Worm (Caenorhabditis elegans): ENCODE measurements around the gene ssp-32.

Gene ssp-32

ce11 chrIV:9895088-9895487, at the start of gene ssp-32:
TSS of gene ssp-32 (plus strand) at chrIV:9895388.
- TF ChIP-seq pat-9 (tag; optimal IDR thresholded peaks at IDR 0.05) = no peak
- no peak for TF ChIP-seq odd-2 (tag; optimal IDR thresholded peaks at IDR 0.05)
- TF ChIP-seq pros-1 (tag; optimal IDR thresholded peaks at IDR 0.05) = no peak

DNA sequence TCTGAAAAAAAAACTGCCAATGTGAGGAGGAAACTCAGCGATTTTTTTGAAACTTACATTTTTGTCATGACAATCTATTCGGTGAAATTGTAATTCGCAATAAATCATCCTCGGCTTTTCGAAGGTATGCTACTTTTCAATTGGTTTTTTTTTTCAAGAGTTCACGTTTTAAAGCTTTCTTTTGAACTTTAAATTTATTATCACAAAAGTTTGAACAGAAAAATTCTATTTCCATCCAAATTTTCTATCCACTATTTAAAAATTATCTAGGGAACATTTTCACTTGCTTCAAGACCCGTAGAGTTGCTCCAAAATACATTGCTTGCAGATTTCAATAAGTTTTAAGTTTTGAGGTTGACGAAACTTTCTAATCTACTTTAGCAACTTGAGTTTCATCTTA, 48.6 kb upstream of the ssp-32 start, which contains the start of gene K07F5.6:
Gene K07F5.6, minus strand, starts transcription at position 101 of the 400 bp plus-strand sequence.
- TF ChIP-seq rnt-1 (tag; optimal IDR thresholded peaks at IDR 0.05) = no peak
- no peak for TF ChIP-seq ref-2 (tag; optimal IDR thresholded peaks at IDR 0.05)
- no peak for TF ChIP-seq npax-4 (tag; optimal IDR thresholded peaks at IDR 0.05)
- no peak for TF ChIP-seq unc-55 (GFP tag; optimal IDR thresholded peaks at IDR 0.05)
- TF ChIP-seq ceh-14 (tag; optimal IDR thresholded peaks at IDR 0.05) = no peak
- TF ChIP-seq mec-3 (tag; optimal IDR thresholded peaks at IDR 0.05; ENCODE audit: borderline replicate concordance) = no peak
- no peak for TF ChIP-seq hlh-8 (tag; optimal IDR thresholded peaks at IDR 0.05)
- no peak for TF ChIP-seq K02D7.2 (tag; optimal IDR thresholded peaks at IDR 0.05)
- no peak for TF ChIP-seq Y22D7AL.16 (tag; optimal IDR thresholded peaks at IDR 0.05)
- TF ChIP-seq odd-2 (tag; optimal IDR thresholded peaks at IDR 0.05) = no peak
- TF ChIP-seq tbx-2 (tag; optimal IDR thresholded peaks at IDR 0.05) = no peak
- TF ChIP-seq pha-2 (tag; optimal IDR thresholded peaks at IDR 0.05) = no peak
- TF ChIP-seq ceh-24 (tag; optimal IDR thresholded peaks at IDR 0.05) = no peak
- TF ChIP-seq ceh-9 (tag; optimal IDR thresholded peaks at IDR 0.05) = no peak
- no peak for TF ChIP-seq sox-4 (tag; optimal IDR thresholded peaks at IDR 0.05)
- TF ChIP-seq pros-1 (tag; optimal IDR thresholded peaks at IDR 0.05) = no peak
- no peak for TF ChIP-seq pax-1 (tag; optimal IDR thresholded peaks at IDR 0.05)
- TF ChIP-seq madf-2 (tag; optimal IDR thresholded peaks at IDR 0.05) = no peak

DNA sequence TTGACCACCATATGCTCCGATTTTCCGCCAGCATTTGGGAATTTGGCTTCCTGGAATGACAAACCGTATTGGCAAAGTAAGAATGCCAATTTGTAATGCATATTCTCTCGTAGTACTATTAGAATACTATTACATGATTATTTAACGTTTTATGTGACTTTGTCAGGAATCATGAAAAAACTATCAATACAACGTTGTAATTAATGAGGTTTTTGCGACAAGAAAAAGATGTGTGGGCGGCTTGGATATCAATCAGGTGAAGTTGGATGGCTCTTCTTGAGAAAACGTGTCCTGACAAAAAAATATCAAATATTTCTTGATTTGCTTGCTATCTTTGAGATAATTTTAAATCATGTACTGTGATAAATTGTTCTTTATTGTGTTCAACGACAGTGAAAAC, 47.1 kb upstream of the ssp-32 start, which contains the start of gene K07F5.7:
Gene K07F5.7, minus strand, starts transcription at position 101 of the 400 bp plus-strand sequence.
- no peak for TF ChIP-seq nhr-232 (tag; optimal IDR thresholded peaks at IDR 0.05)
- TF ChIP-seq ceh-9 (tag; optimal IDR thresholded peaks at IDR 0.05) = no peak
- TF ChIP-seq lin-11 (tag; optimal IDR thresholded peaks at IDR 0.05) = no peak
- no peak for TF ChIP-seq K09A11.1 (tag; optimal IDR thresholded peaks at IDR 0.05; ENCODE audit: insufficient read depth)
- no peak for TF ChIP-seq C08G9.2 (tag; optimal IDR thresholded peaks at IDR 0.05)
- no peak for TF ChIP-seq hlh-6 (tag; optimal IDR thresholded peaks at IDR 0.05)
- no peak for TF ChIP-seq ceh-31 (tag; optimal IDR thresholded peaks at IDR 0.05)
- no peak for TF ChIP-seq unc-86 (tag; optimal IDR thresholded peaks at IDR 0.05)
- TF ChIP-seq zip-5 (tag; optimal IDR thresholded peaks at IDR 0.05) = no peak
- no peak for TF ChIP-seq nfya-1 (tag; optimal IDR thresholded peaks at IDR 0.05)
- no peak for TF ChIP-seq fax-1 (tag; optimal IDR thresholded peaks at IDR 0.05)
- no peak for TF ChIP-seq ceh-30 (tag; optimal IDR thresholded peaks at IDR 0.05)
- no peak for TF ChIP-seq fkh-6 (tag; optimal IDR thresholded peaks at IDR 0.05)

DNA sequence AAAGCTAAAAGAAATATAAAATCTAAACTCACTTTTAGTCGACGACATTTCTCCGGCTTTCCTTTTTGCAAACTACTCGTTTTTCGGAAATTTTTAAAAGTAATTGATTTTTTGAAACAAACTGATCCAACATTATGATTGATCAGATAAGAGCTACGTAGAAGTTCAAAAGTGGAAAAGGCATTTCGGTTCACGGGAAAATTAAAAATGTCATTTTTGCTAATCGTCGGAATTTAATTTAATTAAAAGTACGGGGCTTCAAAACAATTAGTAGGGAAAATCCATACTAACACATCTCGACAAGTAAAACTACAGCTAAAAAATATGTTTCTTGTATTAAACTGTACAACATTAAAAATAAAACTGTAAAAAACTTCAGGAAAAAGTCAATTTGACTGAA, 45.6 kb upstream of the ssp-32 start, which contains the start of gene K07F5.8:
Gene K07F5.8, minus strand, starts transcription at position 101 of the 400 bp plus-strand sequence.
- TF ChIP-seq syd-9 (tag; optimal IDR thresholded peaks at IDR 0.05) = no peak
- no peak for TF ChIP-seq pha-2 (tag; optimal IDR thresholded peaks at IDR 0.05)
- no peak for TF ChIP-seq C08G9.2 (tag; optimal IDR thresholded peaks at IDR 0.05)
- no peak for TF ChIP-seq pha-4 (tag; optimal IDR thresholded peaks at IDR 0.05)
- no peak for TF ChIP-seq mec-3 (tag; optimal IDR thresholded peaks at IDR 0.05; ENCODE audit: borderline replicate concordance)
- TF ChIP-seq unc-42 (tag; optimal IDR thresholded peaks at IDR 0.05) = no peak
- TF ChIP-seq dmd-4 (tag; optimal IDR thresholded peaks at IDR 0.05; ENCODE audit: borderline replicate concordance) = no peak
- TF ChIP-seq K02D7.2 (tag; optimal IDR thresholded peaks at IDR 0.05) = no peak
- no peak for TF ChIP-seq elt-4 (tag; optimal IDR thresholded peaks at IDR 0.05)
- no peak for TF ChIP-seq Y22D7AL.16 (tag; optimal IDR thresholded peaks at IDR 0.05)
- TF ChIP-seq ceh-6 (GFP tag; optimal IDR thresholded peaks at IDR 0.05) = no peak
